Worm (Caenorhabditis elegans) whole organism, L1 larva: Measurements from ENCODE around the gene Y54G2A.72.

Experiments
- ama-1 ChIP-seq: fragments of 150-350 bp; optimal IDR thresholded peaks from 2 replicates; lab custom pipeline; 2014
- egl-13 ChIP-seq: sonication (generic microtip); optimal IDR thresholded peaks from 2 replicates; lab custom pipeline; 2016; ENCODE audit warnings: missing genotype, missing genetic modification reagents, missing genetic modification characterization, missing compliant biosample characterization
- pax-3 ChIP-seq: fragments of 200-800 bp; sonication (Bioruptor generic); optimal IDR thresholded peaks from 2 replicates; lab custom pipeline; 2018; ENCODE audit warnings: mild to moderate bottlenecking, missing genetic modification characterization, moderate library complexity, missing compliant biosample characterization
- snpc-4 ChIP-seq: fragments of 150-350 bp; optimal IDR thresholded peaks from 2 replicates; lab custom pipeline; 2014; ENCODE audit warnings: missing biosample characterization, missing genetic modification characterization

ce11 chrIV:2809208-2809607 lies 31.3 kb downstream of the Y54G2A.72 start, which contains the start of gene Y54G2A.76:
- TF ChIP-seq ama-1 (lab: Kevin White, UChicago) (no peak), pax-3 (tag; lab: Kevin White, UChicago) (no peak), egl-13 (tag; lab: Kevin White, UChicago) (no peak), snpc-4 (no peak)
